Worm (Caenorhabditis elegans): Measurements from ENCODE around the gene nlp-24.

The nlp-24 gene

DNA sequence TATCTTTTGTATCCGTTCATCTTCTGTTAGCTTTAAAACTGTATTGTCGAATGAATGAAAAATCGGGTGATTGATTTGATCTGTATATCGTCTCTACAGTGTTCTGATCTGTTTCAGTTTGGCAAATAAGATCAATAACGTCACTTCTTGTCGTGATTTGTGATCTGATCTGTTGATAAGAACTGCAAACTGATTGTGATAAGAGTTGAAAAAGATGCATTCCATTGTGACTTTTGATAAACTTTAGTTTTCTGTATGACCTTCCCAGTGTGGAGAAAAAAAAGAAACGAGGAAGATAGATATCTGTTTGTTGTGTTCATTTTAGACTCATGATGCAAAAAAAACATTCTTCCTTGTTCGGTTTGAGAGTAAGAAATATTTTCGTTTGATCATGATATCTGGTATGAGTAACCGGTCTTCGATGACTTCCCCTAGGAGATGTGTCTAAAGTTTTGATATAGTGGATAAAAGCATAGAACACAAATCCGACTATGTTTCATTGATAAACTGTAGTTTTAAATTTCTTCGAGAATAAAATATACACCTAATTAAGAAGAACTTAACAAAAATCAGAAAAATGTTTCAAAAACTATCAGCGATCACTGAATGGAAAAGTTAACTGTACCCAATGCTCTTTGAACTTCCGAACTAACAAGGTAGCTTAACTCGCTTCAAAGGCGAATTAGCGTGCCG lies 1.2 kb upstream of the nlp-24 start:
- TF ChIP-seq tab-1 (GFP tag; IDR thresholded peaks at IDR 0.05) (no peak), T22C8.4 (GFP tag; IDR thresholded peaks at IDR 0.05) (no peak), flt-1 (GFP tag; IDR thresholded peaks at IDR 0.05) (no peak), ztf-23 (GFP tag; IDR thresholded peaks at IDR 0.05) (no peak), klf-2 (GFP tag; conservative IDR thresholded peaks at IDR 0.05) (no peak), ref-1 (GFP tag; conservative IDR thresholded peaks at IDR 0.05) (no peak), cog-1 (tag; optimal IDR thresholded peaks at IDR 0.05) (no peak), med-1 (GFP tag; optimal IDR thresholded peaks at IDR 0.05; ENCODE audit: insufficient read depth) (no peak), ztf-29 (GFP tag; IDR thresholded peaks at IDR 0.05) (no peak)

DNA sequence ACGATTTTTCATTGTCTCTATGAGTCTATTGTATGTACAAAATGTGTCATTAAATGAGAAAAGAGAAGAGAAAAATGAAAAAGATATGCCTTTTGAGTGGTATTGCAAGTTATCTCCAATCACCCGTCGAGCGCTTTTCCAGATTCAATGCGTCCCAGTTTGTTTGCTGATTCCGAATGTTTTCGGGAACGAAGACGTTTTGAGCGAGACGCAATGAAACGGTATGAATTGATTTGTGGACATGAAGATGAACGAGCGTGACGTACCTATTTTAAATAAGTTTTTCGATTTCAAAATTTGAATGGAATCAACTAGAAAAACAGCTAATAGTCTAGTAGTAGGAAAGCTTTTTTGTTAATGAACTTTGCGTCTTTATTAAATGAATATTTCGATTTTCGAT lies 637 bp downstream of the nlp-24 start:
- no peak for TF ChIP-seq cog-1 (tag; optimal IDR thresholded peaks at IDR 0.05)
- TF ChIP-seq ref-1 (GFP tag; conservative IDR thresholded peaks at IDR 0.05): no peak
- no peak for TF ChIP-seq ztf-29 (GFP tag; IDR thresholded peaks at IDR 0.05)
- TF ChIP-seq T22C8.4 (GFP tag; IDR thresholded peaks at IDR 0.05): no peak

DNA sequence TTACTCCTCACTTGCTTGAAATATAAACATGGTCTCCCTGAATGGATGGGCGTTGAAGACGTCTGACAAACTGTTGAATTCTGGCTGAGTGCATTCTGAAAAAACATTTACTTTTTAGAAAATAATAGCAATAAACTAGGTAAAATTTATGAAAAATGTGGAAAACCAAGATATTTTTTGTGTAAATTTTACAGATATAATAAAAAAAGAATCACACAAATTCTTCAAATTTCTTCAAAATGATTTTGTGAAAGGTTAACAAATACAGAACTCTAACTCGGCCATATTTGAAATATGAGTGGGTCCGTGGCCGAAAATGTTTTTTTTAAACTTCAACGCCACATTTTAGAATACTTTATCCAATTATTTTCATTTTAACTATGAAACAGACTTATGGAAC lies 2.0 kb downstream of the nlp-24 start, which contains the start of gene glb-15:
Gene glb-15 (minus strand): TSS at position 101 of the 400 bp plus-strand sequence.
- no peak for TF ChIP-seq ref-1 (GFP tag; conservative IDR thresholded peaks at IDR 0.05)
- TF ChIP-seq ztf-29 (GFP tag; IDR thresholded peaks at IDR 0.05): no peak
- no peak for TF ChIP-seq T22C8.4 (GFP tag; IDR thresholded peaks at IDR 0.05)
- no peak for TF ChIP-seq ztf-23 (GFP tag; IDR thresholded peaks at IDR 0.05)

ce11 chrV:11620081-11620480 lies 3.9 kb downstream of the nlp-24 start:
- TF ChIP-seq tab-1 (GFP tag; IDR thresholded peaks at IDR 0.05): no peak
- no peak for TF ChIP-seq cog-1 (tag; optimal IDR thresholded peaks at IDR 0.05)
- no peak for TF ChIP-seq ztf-29 (GFP tag; IDR thresholded peaks at IDR 0.05)

DNA sequence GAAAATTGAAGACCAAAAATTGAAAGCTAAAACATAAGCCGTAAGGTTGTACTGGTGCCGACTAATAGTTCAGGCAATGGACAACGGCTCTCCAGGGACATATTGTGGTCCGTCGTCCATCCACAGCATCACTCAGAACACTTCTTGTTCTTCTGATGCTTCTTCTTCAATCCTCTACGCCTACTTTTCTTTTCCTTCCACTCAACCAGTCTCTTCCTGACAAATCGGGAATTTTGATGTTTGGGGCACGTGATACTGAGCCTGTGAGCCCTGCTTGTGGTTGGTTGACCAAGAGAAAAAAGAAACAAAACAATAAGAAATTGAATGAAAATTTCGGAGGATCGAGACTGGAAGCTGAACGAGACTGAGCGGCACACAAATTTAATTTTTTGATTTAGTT lies 5.1 kb downstream of the nlp-24 start:
- TF ChIP-seq T22C8.4 (GFP tag; IDR thresholded peaks at IDR 0.05) (no peak), cog-1 (tag; optimal IDR thresholded peaks at IDR 0.05) (no peak), ztf-29 (GFP tag; IDR thresholded peaks at IDR 0.05) (no peak), flt-1 (GFP tag; IDR thresholded peaks at IDR 0.05) (no peak)

- no peak for TF ChIP-seq tab-1 (GFP tag; IDR thresholded peaks at IDR 0.05)
- TF ChIP-seq klf-2 (GFP tag; conservative IDR thresholded peaks at IDR 0.05): no peak
- no peak for TF ChIP-seq med-1 (GFP tag; optimal IDR thresholded peaks at IDR 0.05; ENCODE audit: insufficient read depth)
- no peak for TF ChIP-seq cog-1 (tag; optimal IDR thresholded peaks at IDR 0.05)
- no peak for TF ChIP-seq T22C8.4 (GFP tag; IDR thresholded peaks at IDR 0.05)
- no peak for TF ChIP-seq flt-1 (GFP tag; IDR thresholded peaks at IDR 0.05)
- TF ChIP-seq ztf-23 (GFP tag; IDR thresholded peaks at IDR 0.05): no peak
- TF ChIP-seq ref-1 (GFP tag; conservative IDR thresholded peaks at IDR 0.05): no peak
- TF ChIP-seq ztf-29 (GFP tag; IDR thresholded peaks at IDR 0.05): no peak
Observed at ce11 chrV:11624954-11625353, 8.8 kb downstream of the nlp-24 start.

DNA sequence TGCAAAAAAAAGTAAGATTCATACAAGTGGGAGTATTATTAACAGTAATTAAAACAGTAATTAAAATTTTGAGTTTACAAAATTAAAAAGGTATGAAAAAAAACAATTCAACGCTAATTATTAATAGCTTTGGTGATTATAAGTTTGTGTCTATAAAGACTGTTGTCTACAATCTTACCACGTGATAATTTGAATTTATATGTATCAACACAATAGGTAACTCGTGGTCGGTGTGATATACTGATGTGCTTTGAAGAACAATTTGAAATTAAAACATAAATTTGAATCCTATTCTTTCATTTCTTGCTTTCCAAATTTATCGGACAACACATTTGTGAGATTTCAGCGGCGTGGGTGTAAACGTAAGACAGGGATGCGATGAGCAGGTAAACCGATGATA lies 11.7 kb downstream of the nlp-24 start:
- no peak for TF ChIP-seq cog-1 (tag; optimal IDR thresholded peaks at IDR 0.05)
- no peak for TF ChIP-seq T22C8.4 (GFP tag; IDR thresholded peaks at IDR 0.05)
- TF ChIP-seq ref-1 (GFP tag; conservative IDR thresholded peaks at IDR 0.05): no peak
- TF ChIP-seq ztf-29 (GFP tag; IDR thresholded peaks at IDR 0.05): no peak
- TF ChIP-seq klf-2 (GFP tag; conservative IDR thresholded peaks at IDR 0.05): no peak
- no peak for TF ChIP-seq ztf-23 (GFP tag; IDR thresholded peaks at IDR 0.05)
- TF ChIP-seq med-1 (GFP tag; optimal IDR thresholded peaks at IDR 0.05; ENCODE audit: insufficient read depth): no peak
- TF ChIP-seq tab-1 (GFP tag; IDR thresholded peaks at IDR 0.05): no peak
- TF ChIP-seq flt-1 (GFP tag; IDR thresholded peaks at IDR 0.05): no peak

DNA sequence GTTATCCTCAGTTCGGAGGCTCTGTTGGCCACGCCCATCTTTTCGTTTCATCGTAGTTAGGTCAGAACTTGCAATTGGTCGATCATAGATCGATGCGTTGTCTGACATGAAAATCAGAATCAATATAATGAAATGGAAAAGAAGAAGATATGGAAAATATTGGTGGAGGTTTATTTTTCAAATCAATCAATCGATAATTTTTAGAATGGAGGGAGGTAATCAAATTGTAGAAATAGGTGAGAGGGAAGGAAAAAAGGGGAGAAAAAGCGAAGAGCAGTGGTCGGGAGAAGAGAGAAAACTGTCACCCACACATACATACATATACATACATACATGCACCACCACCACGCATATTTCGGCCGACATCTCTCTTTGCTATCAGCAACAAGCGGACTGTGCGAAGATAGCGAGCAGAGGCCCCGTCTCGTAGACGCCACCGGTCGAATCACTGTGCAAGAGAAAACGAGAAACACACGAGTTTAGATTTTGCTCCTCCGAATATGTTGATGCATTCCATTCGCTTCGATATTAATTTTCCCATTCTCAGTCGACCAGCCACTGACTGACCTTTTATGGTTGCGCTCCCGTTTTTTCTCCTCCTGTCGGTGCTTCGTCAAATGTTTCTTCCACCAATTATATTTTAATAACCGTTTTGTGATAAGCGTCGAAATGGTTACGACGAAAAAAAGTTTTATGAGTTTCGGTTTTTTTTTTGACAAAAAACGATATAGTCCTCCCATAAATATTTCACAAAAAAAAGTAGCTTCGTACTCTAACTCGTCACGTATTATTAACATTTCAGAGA lies 13.2 kb downstream of the nlp-24 start, which contains the start of gene F35B12.10:
Gene F35B12.10 (minus strand): TSS at position 51 of the 805 bp plus-strand sequence.
- no peak for TF ChIP-seq flt-1 (GFP tag; IDR thresholded peaks at IDR 0.05)
- no peak for TF ChIP-seq ztf-29 (GFP tag; IDR thresholded peaks at IDR 0.05)
- TF ChIP-seq klf-2 (GFP tag; conservative IDR thresholded peaks at IDR 0.05): no peak
- no peak for TF ChIP-seq T22C8.4 (GFP tag; IDR thresholded peaks at IDR 0.05)
- TF ChIP-seq med-1 (GFP tag; optimal IDR thresholded peaks at IDR 0.05; ENCODE audit: insufficient read depth): no peak

- TF ChIP-seq ztf-29 (GFP tag; IDR thresholded peaks at IDR 0.05): no peak
Observed at ce11 chrV:11631128-11631527, 15.0 kb downstream of the nlp-24 start.

- TF ChIP-seq T22C8.4 (GFP tag; IDR thresholded peaks at IDR 0.05) (no peak), flt-1 (GFP tag; IDR thresholded peaks at IDR 0.05) (no peak), tab-1 (GFP tag; IDR thresholded peaks at IDR 0.05) (no peak), med-1 (GFP tag; optimal IDR thresholded peaks at IDR 0.05; ENCODE audit: insufficient read depth) (no peak), ztf-29 (GFP tag; IDR thresholded peaks at IDR 0.05) (no peak), klf-2 (GFP tag; conservative IDR thresholded peaks at IDR 0.05) (no peak), ztf-23 (GFP tag; IDR thresholded peaks at IDR 0.05) (no peak), ref-1 (GFP tag; conservative IDR thresholded peaks at IDR 0.05) (no peak), cog-1 (tag; optimal IDR thresholded peaks at IDR 0.05) (no peak)
Observed at ce11 chrV:11635587-11635986, 19.4 kb downstream of the nlp-24 start.

Data from whole organism, midembryonic.